Worm (Caenorhabditis elegans) whole organism, late embryonic: ENCODE measurements around the gene Y75B12B.10.

Source experiments
- Y22D7AL.16 ChIP-seq: sonication (generic microtip); optimal IDR thresholded peaks from 2 replicates; lab custom pipeline; 2016; ENCODE audit warnings: missing genetic modification characterization, missing compliant biosample characterization
- ceh-14 ChIP-seq: sonication (generic microtip); optimal IDR thresholded peaks from 2 replicates; lab custom pipeline; 2016; ENCODE audit warnings: missing genotype, missing genetic modification characterization, missing compliant biosample characterization
- ceh-18 ChIP-seq: sonication (generic microtip); optimal IDR thresholded peaks from 2 replicates; lab custom pipeline; 2016; ENCODE audit warnings: missing genetic modification characterization, missing compliant biosample characterization
- ceh-2 ChIP-seq: sonication (generic microtip); optimal IDR thresholded peaks from 2 replicates; lab custom pipeline; 2016; ENCODE audit warnings: missing genotype, missing genetic modification characterization, missing compliant biosample characterization
- ceh-24 ChIP-seq: sonication (generic microtip); optimal IDR thresholded peaks from 2 replicates; lab custom pipeline; 2016; ENCODE audit warnings: mild to moderate bottlenecking, missing genetic modification characterization, missing compliant biosample characterization
- ceh-31 ChIP-seq: sonication (generic microtip); optimal IDR thresholded peaks from 2 replicates; lab custom pipeline; 2016; ENCODE audit warnings: missing genetic modification characterization, missing compliant biosample characterization
- ceh-48 ChIP-seq: sonication (generic microtip); optimal IDR thresholded peaks from 2 replicates; lab custom pipeline; 2016; ENCODE audit warnings: missing genetic modification characterization, inconsistent platforms, missing compliant biosample characterization
- ceh-9 ChIP-seq: sonication (generic microtip); optimal IDR thresholded peaks from 2 replicates; lab custom pipeline; 2016; ENCODE audit warnings: mild to moderate bottlenecking, missing genetic modification characterization, inconsistent platforms, missing compliant biosample characterization
- dve-1 ChIP-seq: sonication (generic microtip); optimal IDR thresholded peaks from 2 replicates; lab custom pipeline; 2017; ENCODE audit warnings: antibody characterized with exemption, mild to moderate bottlenecking, missing genetic modification characterization, missing compliant biosample characterization
- elt-2 ChIP-seq: sonication (generic microtip); optimal IDR thresholded peaks from 2 replicates; lab custom pipeline; 2016; ENCODE audit warnings: missing genetic modification reagents, missing genetic modification characterization, missing compliant biosample characterization
- eyg-1 ChIP-seq: sonication (generic microtip); optimal IDR thresholded peaks from 2 replicates; lab custom pipeline; 2016; ENCODE audit warnings: missing genotype, missing genetic modification characterization, missing compliant biosample characterization
- fkh-10 ChIP-seq: fragments of 150-350 bp; optimal IDR thresholded peaks from 2 replicates; lab custom pipeline; 2014; ENCODE audit warnings: missing biosample characterization, missing genetic modification reagents, missing genetic modification characterization
- hlh-15 ChIP-seq: sonication (generic microtip); optimal IDR thresholded peaks from 2 replicates; lab custom pipeline; 2016; ENCODE audit warnings: missing genetic modification characterization, missing compliant biosample characterization
- hlh-8 ChIP-seq: sonication (generic microtip); optimal IDR thresholded peaks from 2 replicates; lab custom pipeline; 2016; ENCODE audit warnings: missing genotype, missing genetic modification characterization, missing compliant biosample characterization
- lin-11 ChIP-seq: fragments of 200-800 bp; sonication (Bioruptor generic); optimal IDR thresholded peaks from 2 replicates; lab custom pipeline; 2018; ENCODE audit warnings: mild to moderate bottlenecking, missing genetic modification characterization, missing compliant biosample characterization
- madf-2 ChIP-seq: sonication (generic microtip); optimal IDR thresholded peaks from 2 replicates; lab custom pipeline; 2017; ENCODE audit warnings: missing genetic modification characterization, missing compliant biosample characterization
- mec-3 ChIP-seq: sonication (generic microtip); optimal IDR thresholded peaks from 2 replicates; lab custom pipeline; 2016; ENCODE audit warnings: borderline replicate concordance, missing genetic modification characterization, missing compliant biosample characterization
- nfya-1 ChIP-seq: sonication (generic microtip); optimal IDR thresholded peaks from 2 replicates; lab custom pipeline; 2017; ENCODE audit warnings: missing genetic modification characterization, mild to moderate bottlenecking, missing compliant biosample characterization, antibody characterized with exemption, moderate library complexity
- nhr-11 ChIP-seq: fragments of 150-350 bp; optimal IDR thresholded peaks from 2 replicates; lab custom pipeline; 2014; ENCODE audit warnings: missing biosample characterization, missing genetic modification characterization
- nhr-232 ChIP-seq: sonication (generic microtip); optimal IDR thresholded peaks from 2 replicates; lab custom pipeline; 2016; ENCODE audit warnings: missing genetic modification characterization, missing compliant biosample characterization
- pag-3 ChIP-seq: sonication (generic microtip); optimal IDR thresholded peaks from 2 replicates; lab custom pipeline; 2016; ENCODE audit warnings: missing compliant biosample characterization, missing genetic modification characterization, borderline replicate concordance
- pax-1 ChIP-seq: fragments of 150-350 bp; optimal IDR thresholded peaks from 2 replicates; lab custom pipeline; 2014; ENCODE audit warnings: missing biosample characterization, missing genetic modification characterization
- pha-4 ChIP-seq: fragments of 150-350 bp; optimal IDR thresholded peaks from 2 replicates; lab custom pipeline; 2018; ENCODE audit warnings: missing biosample characterization, missing genetic modification reagents, missing genetic modification characterization
- pqm-1 ChIP-seq: sonication (generic microtip); optimal IDR thresholded peaks from 2 replicates; lab custom pipeline; 2016; ENCODE audit warnings: missing genetic modification characterization, missing compliant biosample characterization
- pros-1 ChIP-seq: fragments of 150-350 bp; optimal IDR thresholded peaks from 2 replicates; lab custom pipeline; 2014; ENCODE audit warnings: missing biosample characterization, missing genetic modification reagents, missing genetic modification characterization
- ref-2 ChIP-seq: sonication (generic microtip); optimal IDR thresholded peaks from 2 replicates; lab custom pipeline; 2016; ENCODE audit warnings: missing genetic modification characterization, missing compliant biosample characterization
- rnt-1 ChIP-seq: sonication (generic microtip); optimal IDR thresholded peaks from 2 replicates; lab custom pipeline; 2016; ENCODE audit warnings: missing genetic modification characterization, missing compliant biosample characterization
- sox-4 ChIP-seq: sonication (generic microtip); optimal IDR thresholded peaks from 2 replicates; lab custom pipeline; 2017; ENCODE audit warnings: mild to moderate bottlenecking, missing genetic modification characterization, inconsistent platforms, missing compliant biosample characterization
- syd-9 ChIP-seq: sonication (generic microtip); optimal IDR thresholded peaks from 2 replicates; lab custom pipeline; 2016; ENCODE audit warnings: mild to moderate bottlenecking, missing genetic modification characterization, moderate library complexity, missing compliant biosample characterization
- tbx-7 ChIP-seq: sonication (generic microtip); optimal IDR thresholded peaks from 2 replicates; lab custom pipeline; 2016; ENCODE audit warnings: missing genotype, missing genetic modification characterization, missing compliant biosample characterization
- ttx-3 ChIP-seq: sonication (generic microtip); optimal IDR thresholded peaks from 2 replicates; lab custom pipeline; 2016; ENCODE audit warnings: missing genetic modification reagents, missing genetic modification characterization, missing compliant biosample characterization
- unc-55 ChIP-seq: sonication (generic microtip); optimal IDR thresholded peaks from 2 replicates; lab custom pipeline; 2017; ENCODE audit warnings: missing biosample characterization, missing genetic modification reagents, missing genetic modification characterization

Y75B12B.10 gene

ce11 chrV:15153277-15153676 is 46.6 kb upstream of the Y75B12B.10 start, which contains the start of gene srh-55 (continued):
- TF ChIP-seq nhr-11 (no peak), madf-2 (no peak)

ce11 chrV:15156504-15156903 is 43.4 kb upstream of the Y75B12B.10 start:
- TF ChIP-seq ceh-18 (tag; lab: Kevin White, UChicago) (no peak), fkh-10 (no peak), ttx-3 (tag; lab: Kevin White, UChicago) (no peak), nhr-11 (no peak), ceh-48 (tag; lab: Kevin White, UChicago) (no peak), ref-2 (tag; lab: Kevin White, UChicago) (no peak)

- TF ChIP-seq unc-55, result no peak
- TF ChIP-seq fkh-10, result no peak
- TF ChIP-seq eyg-1, result no peak
- TF ChIP-seq dve-1 (tag; lab: Kevin White, UChicago), result no peak
- TF ChIP-seq mec-3 (tag; lab: Kevin White, UChicago), result no peak
- TF ChIP-seq rnt-1, result no peak
- no peak for TF ChIP-seq pros-1
- no peak for TF ChIP-seq ceh-24 (tag; lab: Kevin White, UChicago)
- no peak for TF ChIP-seq elt-2 (tag; lab: Kevin White, UChicago)
- no peak for TF ChIP-seq ceh-31 (tag; lab: Kevin White, UChicago)
- no peak for TF ChIP-seq nfya-1 (tag; lab: Kevin White, UChicago)
- no peak for TF ChIP-seq ceh-2 (tag; lab: Kevin White, UChicago)
- TF ChIP-seq ceh-14 (tag; lab: Kevin White, UChicago), result no peak
- TF ChIP-seq ref-2 (tag; lab: Kevin White, UChicago), result no peak
- TF ChIP-seq, all 69 proteins: peak for 0
These were observed 41.2 kb upstream of the Y75B12B.10 start, which contains the start of gene str-45 for ce11 chrV:15158691-15159090. Gene str-45 (plus strand): TSS chrV:15158991.

ce11 chrV:15162697-15163096 is 37.2 kb upstream of the Y75B12B.10 start, which contains the start of gene srz-11:
Gene srz-11 (plus strand): TSS chrV:15163082.
- TF ChIP-seq Y22D7AL.16 (tag; lab: Kevin White, UChicago) (no peak), ceh-2 (tag; lab: Kevin White, UChicago) (no peak), pax-1 (tag; lab: Kevin White, UChicago) (no peak), unc-55 (no peak), ceh-9 (tag; lab: Kevin White, UChicago) (no peak), syd-9 (tag; lab: Kevin White, UChicago) (no peak), pha-4 (no peak)

ce11 chrV:15175459-15175858 is 24.4 kb upstream of the Y75B12B.10 start, which contains the start of gene clec-47:
Gene clec-47 (plus strand): TSS chrV:15175759.
- TF ChIP-seq nhr-232 (tag; lab: Kevin White, UChicago), result no peak
- no peak for TF ChIP-seq lin-11 (tag; lab: Kevin White, UChicago)
- no peak for TF ChIP-seq hlh-8
- TF ChIP-seq sox-4 (tag; lab: Kevin White, UChicago), result no peak
- no peak for TF ChIP-seq hlh-15 (tag; lab: Kevin White, UChicago)
- no peak for TF ChIP-seq madf-2
- no peak for TF ChIP-seq ceh-31 (tag; lab: Kevin White, UChicago)
- no peak for TF ChIP-seq ceh-14 (tag; lab: Kevin White, UChicago)
- TF ChIP-seq pqm-1 (tag; lab: Kevin White, UChicago), result no peak
- TF ChIP-seq nfya-1 (tag; lab: Kevin White, UChicago), result no peak
- TF ChIP-seq unc-55, result no peak

- no peak for TF ChIP-seq tbx-7
- no peak for TF ChIP-seq pag-3 (tag; lab: Kevin White, UChicago)
- TF ChIP-seq, all 69 proteins: peak for 0
These were observed 20.1 kb upstream of the Y75B12B.10 start, which contains the start of gene T09F5.10 for ce11 chrV:15179757-15180156. Gene T09F5.10 (plus strand): TSS chrV:15180057.
